Fruit fly (Drosophila melanogaster): ENCODE data around the gene FER.

Gene FER

DNA sequence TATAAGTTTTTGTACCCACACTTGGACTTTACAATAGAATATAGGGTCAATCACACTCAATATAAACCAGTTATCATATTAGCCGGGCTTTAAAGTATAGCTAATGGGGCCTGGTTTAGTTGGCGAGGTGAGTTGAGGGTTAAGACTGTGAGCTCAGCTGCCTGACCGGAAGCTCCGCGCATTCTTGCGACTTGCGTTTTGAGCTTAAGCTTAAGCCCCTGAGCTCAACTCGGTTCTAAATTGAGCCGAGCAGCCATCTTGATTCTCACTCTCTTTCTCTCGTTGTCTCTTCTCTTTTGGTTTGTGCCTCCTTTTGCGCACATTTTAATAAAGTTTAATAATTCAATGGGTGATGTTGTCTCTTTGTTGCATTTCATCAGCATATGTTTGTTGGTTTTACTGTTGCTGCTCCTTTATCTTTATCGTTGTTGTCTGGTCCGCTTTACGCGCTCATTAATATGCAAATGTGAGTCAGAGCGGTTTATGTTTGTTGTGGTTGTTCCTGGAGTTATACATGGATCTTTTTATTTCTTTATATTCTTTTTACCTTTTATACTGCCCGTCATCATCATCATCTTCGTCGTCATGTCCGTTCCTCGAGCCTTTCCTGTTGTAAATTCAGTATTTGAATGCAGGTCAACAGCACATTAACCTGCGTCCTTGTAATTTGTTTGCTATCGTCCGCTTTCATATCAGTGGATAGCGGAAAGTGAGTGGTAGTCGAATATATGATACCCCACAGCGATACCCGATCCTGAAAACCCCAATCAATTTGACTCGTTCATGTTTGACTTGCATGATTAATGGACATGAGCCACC is 43.6 kb downstream of the FER start:
- TF ChIP-seq CG7045 (GFP tag; optimal IDR thresholded peaks at IDR 0.05), result no peak
- TF ChIP-seq cnc (optimal IDR thresholded peaks at IDR 0.05), result peak in 1 of 2 experiments; percentile 12

DNA sequence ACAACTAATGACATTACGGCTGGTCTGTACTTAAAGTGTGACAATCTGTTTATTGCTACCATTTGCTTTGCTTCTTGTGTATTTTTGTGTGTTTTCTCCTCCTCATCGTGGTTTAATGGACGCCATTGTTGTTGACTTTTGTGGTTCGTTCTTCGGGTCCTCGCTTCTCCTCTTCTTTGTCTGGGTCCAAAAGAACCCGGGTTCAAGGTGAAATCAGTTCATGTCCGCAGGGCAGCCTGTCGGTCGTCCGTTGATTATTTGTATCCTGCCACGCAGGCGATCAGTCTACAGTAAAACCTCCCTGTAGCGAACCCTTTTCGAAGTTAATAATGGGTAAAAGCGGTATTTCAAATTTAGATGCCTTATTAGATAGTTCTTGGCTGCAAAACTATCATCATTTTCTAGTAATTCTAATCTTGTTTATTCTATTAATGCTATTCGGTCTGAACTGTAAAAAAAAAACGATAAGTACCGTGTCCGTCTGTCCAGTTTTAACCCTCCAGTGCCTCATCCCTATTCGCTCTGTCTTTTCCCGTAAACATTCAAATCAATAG is 45.0 kb downstream of the FER start:
- TF ChIP-seq ovo (GFP tag; optimal IDR thresholded peaks at IDR 0.05) (no peak), kay (GFP tag; ENCODE audit: borderline replicate concordance) (peak; percentile 31), CG5204 (GFP tag; optimal IDR thresholded peaks at IDR 0.05) (no peak), Hr96 (GFP tag; optimal IDR thresholded peaks at IDR 0.05) (no peak), Clk (GFP tag; optimal IDR thresholded peaks at IDR 0.05) (no peak), CG14711 (tag; optimal IDR thresholded peaks at IDR 0.05) (no peak), cnc (optimal IDR thresholded peaks at IDR 0.05) (no peak), Mnt (GFP tag; optimal IDR thresholded peaks at IDR 0.05) (no peak), tj (GFP tag; optimal IDR thresholded peaks at IDR 0.05) (no peak)

DNA sequence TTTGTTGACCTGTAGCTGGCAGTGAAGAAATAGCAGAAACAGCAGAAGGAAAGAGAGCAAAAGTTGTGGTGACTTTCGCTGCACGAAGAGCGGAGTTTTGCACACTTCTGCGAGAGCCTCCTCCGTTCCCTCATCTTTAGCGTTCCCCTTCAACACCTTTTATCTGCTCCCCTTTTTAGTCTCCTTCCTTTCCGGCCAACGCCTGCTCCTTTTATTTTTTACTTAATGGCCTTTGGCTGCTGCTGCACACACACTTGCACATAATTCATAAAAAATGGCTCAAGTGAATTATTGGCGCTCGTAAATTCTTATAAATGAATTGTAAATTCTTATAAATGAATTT is 46.0 kb downstream of the FER start:
- TF ChIP-seq bab1 (GFP tag; optimal IDR thresholded peaks at IDR 0.05) (no peak), Crg-1 (GFP tag; optimal IDR thresholded peaks at IDR 0.05) (no peak), cic (GFP tag; optimal IDR thresholded peaks at IDR 0.05) (no peak), CG1620 (GFP tag; optimal IDR thresholded peaks at IDR 0.05) (no peak), kay (GFP tag; ENCODE audit: borderline replicate concordance) (peak; percentile 37), tj (GFP tag; optimal IDR thresholded peaks at IDR 0.05) (peak; percentile 27)

DNA sequence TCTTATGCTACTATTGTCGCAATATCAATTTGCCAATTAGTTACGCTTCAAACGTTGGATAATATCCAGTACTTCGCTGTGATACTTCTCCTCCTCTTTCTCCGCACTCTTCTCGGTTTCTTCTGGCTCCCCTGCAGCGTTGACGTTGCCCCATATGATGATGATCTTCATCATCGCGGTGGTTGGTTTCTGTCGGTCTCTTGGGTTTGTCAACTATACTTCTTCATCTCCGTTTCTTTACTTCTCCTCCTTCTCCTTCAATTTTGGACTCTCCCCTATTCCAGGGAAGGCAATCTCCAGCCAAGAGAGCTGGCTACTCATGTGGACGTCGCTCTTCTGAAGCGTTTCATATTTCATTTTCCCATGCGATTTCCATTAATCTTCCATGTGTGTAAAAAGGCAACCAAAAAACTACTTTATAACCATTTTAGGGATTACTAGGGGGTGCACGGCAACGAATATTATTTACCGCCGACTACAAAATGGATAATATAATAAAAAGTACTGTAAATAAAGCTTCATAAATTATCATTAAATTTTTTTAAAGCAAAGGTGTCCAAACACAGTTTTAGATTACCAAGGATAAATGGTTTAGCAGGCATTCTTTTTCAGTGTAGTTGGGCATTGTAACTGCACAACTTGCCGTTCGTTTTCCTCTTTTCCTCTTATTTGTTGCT is 46.5 kb downstream of the FER start:
- TF ChIP-seq pad (GFP tag; optimal IDR thresholded peaks at IDR 0.05) (peak; percentile 41), bab1 (GFP tag; optimal IDR thresholded peaks at IDR 0.05) (peak; percentile 11), cic (GFP tag; optimal IDR thresholded peaks at IDR 0.05) (no peak), kay (GFP tag; ENCODE audit: borderline replicate concordance) (peak; percentile 93)

DNA sequence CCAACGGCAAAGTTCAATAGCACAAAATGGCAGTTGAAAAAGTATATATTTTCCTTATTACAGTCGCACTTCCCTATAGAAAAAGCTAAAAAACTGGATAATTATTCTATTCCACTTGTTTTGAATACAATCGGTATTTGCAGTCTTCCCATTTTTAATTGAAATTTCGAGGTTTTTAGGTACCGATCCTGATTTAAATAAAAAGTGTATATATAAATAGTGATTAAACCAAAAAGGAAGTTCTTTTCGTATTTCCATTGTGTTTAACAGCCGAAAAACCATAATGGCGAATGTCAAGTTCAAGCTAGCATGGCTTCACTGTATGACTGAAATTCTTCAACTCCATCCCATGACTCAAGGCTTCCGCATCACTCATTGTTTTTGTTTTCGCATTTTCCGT is 47.8 kb downstream of the FER start:
- TF ChIP-seq cic (GFP tag; optimal IDR thresholded peaks at IDR 0.05), result no peak
- TF ChIP-seq CG7101 (tag; optimal IDR thresholded peaks at IDR 0.05), result no peak
- peak; percentile 81 for TF ChIP-seq kay (GFP tag; ENCODE audit: borderline replicate concordance)
- TF ChIP-seq Hr96 (GFP tag; optimal IDR thresholded peaks at IDR 0.05), result no peak

DNA sequence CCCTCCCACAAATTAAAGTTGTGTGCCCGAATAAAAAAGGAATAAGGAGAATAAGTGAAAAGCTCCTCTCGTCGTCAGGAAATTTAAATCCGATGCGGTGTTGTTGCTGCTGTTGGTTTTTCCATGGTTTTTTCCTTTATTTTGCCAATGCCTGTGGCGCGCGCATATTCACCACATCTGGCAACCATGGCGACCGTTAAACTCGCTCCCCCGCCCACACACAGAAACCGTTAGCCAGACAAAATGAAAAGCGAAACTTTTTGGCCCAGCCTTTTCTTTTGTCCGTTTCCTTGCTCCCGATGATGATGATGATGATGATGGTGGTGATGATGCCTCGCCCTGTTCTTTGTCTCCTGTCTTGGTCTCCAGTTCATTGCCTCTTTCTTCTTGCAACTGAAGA is 48.4 kb downstream of the FER start:
- TF ChIP-seq pad (GFP tag; optimal IDR thresholded peaks at IDR 0.05) (peak; percentile 32), CG33017 (tag; optimal IDR thresholded peaks at IDR 0.05) (no peak), CG7101 (tag; optimal IDR thresholded peaks at IDR 0.05) (no peak), CG7045 (GFP tag; optimal IDR thresholded peaks at IDR 0.05) (no peak)

DNA sequence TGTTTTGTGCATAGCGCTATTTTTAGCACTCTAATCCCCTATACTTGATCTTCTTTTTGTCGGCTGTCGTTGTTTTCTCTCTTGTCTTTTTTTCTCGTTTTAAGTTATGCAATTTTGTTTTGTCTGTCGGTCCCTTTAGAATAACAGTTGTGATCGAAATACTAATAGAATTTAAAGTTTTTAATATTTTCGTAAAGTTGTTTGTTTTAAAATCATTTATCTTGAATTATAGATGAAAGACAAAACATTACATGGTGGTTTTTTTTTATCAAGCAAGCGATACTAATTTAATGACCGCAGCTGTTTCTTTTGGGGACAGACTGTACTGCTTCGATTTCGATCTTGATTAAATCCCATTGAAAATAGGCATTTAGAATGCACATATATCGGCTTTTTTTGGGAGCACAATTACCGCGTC is 49.5 kb downstream of the FER start:
- no peak for TF ChIP-seq CG12768 (GFP tag; optimal IDR thresholded peaks at IDR 0.05)
- TF ChIP-seq kay (GFP tag; ENCODE audit: borderline replicate concordance), result peak; percentile 66
- peak; percentile 22 for TF ChIP-seq CG14711 (tag; optimal IDR thresholded peaks at IDR 0.05)
- no peak for TF ChIP-seq bab1 (GFP tag; optimal IDR thresholded peaks at IDR 0.05)

DNA sequence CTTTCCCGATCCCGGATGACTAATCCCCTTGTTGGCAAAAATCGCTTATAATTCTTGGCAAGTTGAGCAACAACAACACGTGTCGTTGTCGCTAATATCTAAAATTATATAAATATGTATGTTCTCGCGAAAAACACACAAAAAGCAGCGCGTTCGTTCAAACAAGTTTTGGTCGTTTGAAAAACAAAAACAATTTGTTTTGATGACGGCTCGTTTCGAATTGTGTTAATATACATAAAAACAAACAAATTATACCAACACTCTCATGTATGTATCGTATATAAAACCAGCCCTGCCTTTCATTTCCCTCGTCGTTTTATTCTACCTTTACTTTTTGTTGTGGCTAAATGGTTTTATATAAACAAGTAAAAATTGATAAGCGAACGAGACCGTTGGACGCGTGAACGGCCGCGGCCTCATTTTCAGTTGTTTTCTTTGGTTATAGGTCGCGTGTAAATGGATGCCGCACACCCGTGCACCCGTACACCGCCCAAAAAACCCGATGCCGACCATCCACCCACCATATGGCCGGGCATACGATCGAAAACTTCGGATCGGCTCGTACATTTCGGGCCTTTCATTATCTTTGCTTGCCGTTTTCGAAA is 50.1 kb downstream of the FER start:
- TF ChIP-seq kay (GFP tag; ENCODE audit: borderline replicate concordance), result peak; percentile 41
- TF ChIP-seq CG11617 (GFP tag; optimal IDR thresholded peaks at IDR 0.05), result peak; percentile 31
- TF ChIP-seq pad (GFP tag; optimal IDR thresholded peaks at IDR 0.05), result no peak
- TF ChIP-seq CG1620 (GFP tag; optimal IDR thresholded peaks at IDR 0.05), result no peak
- peak; percentile 17 for TF ChIP-seq ovo (GFP tag; optimal IDR thresholded peaks at IDR 0.05)
- TF ChIP-seq Mnt (GFP tag; optimal IDR thresholded peaks at IDR 0.05), result peak; percentile 24
- peak; percentile 33 for TF ChIP-seq cic (GFP tag; optimal IDR thresholded peaks at IDR 0.05)
- peak; percentile 14 for TF ChIP-seq tj (GFP tag; optimal IDR thresholded peaks at IDR 0.05)

Data from whole organism, adult.